Fruit fly (Drosophila melanogaster) whole organism, adult: ENCODE results near the gene CG11656.

Source experiments
- CG1620 ChIP-seq: fragments of 200-800 bp; sonication (Bioruptor generic); optimal IDR thresholded peaks from 2 replicates; lab custom pipeline; 2016; ENCODE audit warnings: missing biosample characterization, missing genetic modification characterization
- CG33017 ChIP-seq: fragments of 200-800 bp; sonication (Bioruptor generic); optimal IDR thresholded peaks from 2 replicates; lab custom pipeline; 2018; ENCODE audit warnings: missing biosample characterization, mild to moderate bottlenecking, missing genetic modification characterization, moderate library complexity
- Hr96 ChIP-seq: fragments of 200-800 bp; sonication (Bioruptor generic); optimal IDR thresholded peaks from 2 replicates; lab custom pipeline; 2016; ENCODE audit warnings: missing biosample characterization, missing genetic modification characterization
- Mnt ChIP-seq: fragments of 200-800 bp; sonication (Bioruptor generic); optimal IDR thresholded peaks from 2 replicates; lab custom pipeline; 2016; ENCODE audit warnings: missing biosample characterization, mild to moderate bottlenecking, missing genetic modification characterization
- cic ChIP-seq: fragments of 200-800 bp; sonication (Bioruptor generic); optimal IDR thresholded peaks from 2 replicates; lab custom pipeline; 2017; ENCODE audit warnings: missing biosample characterization, mild to moderate bottlenecking, missing genetic modification characterization, moderate library complexity

dm6 chr3R:12982982-12983633 is 26.6 kb upstream of the CG11656 start:
- no peak for TF ChIP-seq CG33017 (tag; lab: Kevin White, UChicago)
- peak; percentile 78 for TF ChIP-seq cic
- TF ChIP-seq CG1620 (GFP tag; lab: Kevin White, UChicago) = no peak
- no peak for TF ChIP-seq Hr96
- TF ChIP-seq Mnt = peak; percentile 24
